Worm (Caenorhabditis elegans) whole organism, L2 larva: ENCODE data around the gene T09A5.15.

Experiments
- F13H6.1 ChIP-seq: sonication (generic microtip); optimal IDR thresholded peaks from 2 replicates; lab custom pipeline; 2016; ENCODE audit warnings: missing genetic modification characterization, missing compliant biosample characterization
- dmd-4 ChIP-seq: sonication (generic microtip); optimal IDR thresholded peaks from 2 replicates; lab custom pipeline; 2017; ENCODE audit warnings: missing biosample characterization, missing genetic modification characterization
- elt-1 ChIP-seq: fragments of 150-350 bp; optimal IDR thresholded peaks from 2 replicates; lab custom pipeline; 2014; ENCODE audit warnings: missing biosample characterization, missing genetic modification characterization
- fos-1 ChIP-seq: fragments of 150-350 bp; optimal IDR thresholded peaks from 2 replicates; lab custom pipeline; 2014; ENCODE audit warnings: missing biosample characterization, missing genetic modification characterization
- lin-13 ChIP-seq: fragments of 150-350 bp; optimal IDR thresholded peaks from 2 replicates; lab custom pipeline; 2014; ENCODE audit warnings: missing biosample characterization, missing genetic modification reagents, missing genetic modification characterization
- lin-39 ChIP-seq: fragments of 150-350 bp; optimal IDR thresholded peaks from 2 replicates; lab custom pipeline; 2014; ENCODE audit warnings: missing biosample characterization, missing genetic modification reagents, missing genetic modification characterization
- nhr-11 ChIP-seq: fragments of 150-350 bp; optimal IDR thresholded peaks from 2 replicates; lab custom pipeline; 2014; ENCODE audit warnings: missing biosample characterization, missing genetic modification characterization
- nhr-237 ChIP-seq: fragments of 150-350 bp; optimal IDR thresholded peaks from 2 replicates; lab custom pipeline; 2014; ENCODE audit warnings: missing biosample characterization, missing genetic modification characterization
- snpc-4 ChIP-seq: fragments of 150-350 bp; optimal IDR thresholded peaks from 2 replicates; lab custom pipeline; 2014; ENCODE audit warnings: missing biosample characterization, missing genetic modification characterization
- unc-39 ChIP-seq: fragments of 150-350 bp; optimal IDR thresholded peaks from 2 replicates; lab custom pipeline; 2014; ENCODE audit warnings: missing biosample characterization, missing genetic modification characterization
- unc-62 ChIP-seq: fragments of 150-350 bp; optimal IDR thresholded peaks from 2 replicates; lab custom pipeline; 2014; ENCODE audit warnings: missing biosample characterization, missing genetic modification reagents, missing genetic modification characterization
- ztf-1 ChIP-seq: fragments of 200-800 bp; sonication (Bioruptor generic); conservative IDR thresholded peaks from 2 replicates; pipeline ENCODE4 v1.3.6; 2022; ENCODE audit warnings: missing genetic modification characterization, missing compliant biosample characterization

DNA sequence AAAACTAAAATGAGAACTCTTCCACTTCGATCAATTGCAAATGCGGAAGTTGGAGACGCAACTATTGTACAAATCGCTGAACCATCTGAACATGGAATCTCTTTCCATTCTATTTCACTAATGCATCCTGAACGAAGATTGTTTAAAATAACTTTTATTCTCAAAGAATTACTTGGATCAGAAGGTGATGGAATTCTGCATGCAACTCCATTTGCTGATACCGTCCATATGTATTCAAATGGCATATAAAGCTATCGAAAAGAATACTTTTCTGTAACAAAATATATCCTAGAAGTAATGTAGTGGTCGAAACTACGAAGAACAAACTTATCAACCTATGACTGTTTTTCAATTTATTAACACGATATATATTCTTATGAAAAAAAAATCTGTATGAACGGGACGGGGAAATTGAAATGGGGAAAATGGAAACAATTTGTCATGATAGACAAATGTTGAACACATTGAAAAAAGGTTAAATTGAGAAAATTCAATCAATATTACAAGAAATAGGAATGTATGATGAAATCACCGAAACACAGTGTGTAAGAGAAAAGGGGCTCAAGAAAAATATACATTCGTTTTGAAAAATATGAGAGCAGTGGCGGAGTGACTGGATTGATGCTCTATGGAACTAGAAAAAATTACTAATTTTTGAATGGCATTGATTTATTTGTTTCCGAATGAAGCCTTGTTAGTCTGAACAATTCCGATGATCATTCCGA, 20.1 kb downstream of the T09A5.15 start, which contains the start of gene T01H3.2:
- TF ChIP-seq nhr-237 (tag; lab: Kevin White, UChicago) (no peak), unc-39 (no peak), fos-1 (tag; lab: Kevin White, UChicago) (no peak), ztf-1 (GFP tag; lab: Robert Waterston, UW) (no peak), lin-39 (tag; lab: Kevin White, UChicago) (no peak), elt-1 (no peak), dmd-4 (tag; lab: Kevin White, UChicago) (no peak), unc-62 (no peak), lin-13 (GFP tag; lab: Kevin White, UChicago) (no peak), snpc-4 (no peak), nhr-11 (tag; lab: Kevin White, UChicago) (no peak), F13H6.1 (tag; lab: Kevin White, UChicago) (no peak)
